Worm (Caenorhabditis elegans) whole organism, mixed stage, embryonic: ENCODE measurements around the gene C02G6.2.

Source experiments
- blmp-1 ChIP-seq: fragments of 150-350 bp; optimal IDR thresholded peaks from 2 replicates; lab custom pipeline; 2014; ENCODE audit warnings: missing biosample characterization, missing genetic modification characterization
- ceh-43 ChIP-seq: fragments of 200-800 bp; sonication (Bioruptor generic); optimal IDR thresholded peaks from 2 replicates; lab custom pipeline; 2018; ENCODE audit warnings: mild to moderate bottlenecking, missing genetic modification characterization, moderate library complexity, missing compliant biosample characterization
- ceh-83 ChIP-seq: fragments of 200-800 bp; sonication (Bioruptor generic); optimal IDR thresholded peaks from 2 replicates; lab custom pipeline; 2018; ENCODE audit warnings: mild to moderate bottlenecking, missing genetic modification characterization, missing compliant biosample characterization
- ces-1 ChIP-seq: fragments of 150-350 bp; optimal IDR thresholded peaks from 2 replicates; lab custom pipeline; 2014; ENCODE audit warnings: missing biosample characterization, missing genetic modification reagents, missing genetic modification characterization
- cnd-1 ChIP-seq: fragments of 200-800 bp; sonication (Bioruptor generic); optimal IDR thresholded peaks from 2 replicates; lab custom pipeline; 2018; ENCODE audit warnings: mild to moderate bottlenecking, missing genetic modification characterization, missing compliant biosample characterization
- elt-1 ChIP-seq: sonication (generic microtip); optimal IDR thresholded peaks from 2 replicates; lab custom pipeline; 2017; ENCODE audit warnings: missing genetic modification characterization, mild to moderate bottlenecking, missing compliant biosample characterization, antibody characterized with exemption, moderate library complexity, borderline replicate concordance; ENCODE audit not compliant: insufficient read depth
- elt-3 ChIP-seq: fragments of 150-350 bp; optimal IDR thresholded peaks from 2 replicates; lab custom pipeline; 2014; ENCODE audit warnings: missing biosample characterization, missing genetic modification characterization
- flh-1 ChIP-seq: fragments of 200-800 bp; sonication (Bioruptor generic); optimal IDR thresholded peaks from 2 replicates; lab custom pipeline; 2018; ENCODE audit warnings: mild to moderate bottlenecking, missing genetic modification characterization, moderate library complexity, missing compliant biosample characterization
- ham-2 ChIP-seq: fragments of 200-800 bp; sonication (Bioruptor generic); optimal IDR thresholded peaks from 2 replicates; lab custom pipeline; 2018; ENCODE audit warnings: mild to moderate bottlenecking, missing genetic modification characterization, missing compliant biosample characterization
- hlh-1 ChIP-seq: fragments of 150-350 bp; optimal IDR thresholded peaks from 2 replicates; lab custom pipeline; 2014; ENCODE audit warnings: missing biosample characterization, missing genetic modification reagents, missing genetic modification characterization
- lin-32 ChIP-seq: fragments of 200-800 bp; sonication (Bioruptor generic); optimal IDR thresholded peaks from 2 replicates; lab custom pipeline; 2018; ENCODE audit warnings: mild to moderate bottlenecking, missing genetic modification characterization, missing compliant biosample characterization
- lsy-2 ChIP-seq: fragments of 150-350 bp; optimal IDR thresholded peaks from 2 replicates; lab custom pipeline; 2014; ENCODE audit warnings: missing biosample characterization, missing genetic modification characterization
- mep-1 ChIP-seq: fragments of 150-350 bp; optimal IDR thresholded peaks from 2 replicates; lab custom pipeline; 2017; ENCODE audit warnings: missing biosample characterization, missing genetic modification reagents, missing genetic modification characterization, inconsistent platforms
- mls-2 ChIP-seq: sonication (generic microtip); optimal IDR thresholded peaks from 2 replicates; lab custom pipeline; 2016; ENCODE audit warnings: mild to moderate bottlenecking, missing genetic modification characterization, moderate library complexity, missing compliant biosample characterization
- nhr-12 ChIP-seq: fragments of 150-350 bp; optimal IDR thresholded peaks from 2 replicates; lab custom pipeline; 2014; ENCODE audit warnings: missing biosample characterization, missing genetic modification characterization
- nhr-2 ChIP-seq: fragments of 150-350 bp; optimal IDR thresholded peaks from 2 replicates; lab custom pipeline; 2014; ENCODE audit warnings: missing biosample characterization, missing genetic modification characterization
- nhr-237 ChIP-seq: fragments of 150-350 bp; optimal IDR thresholded peaks from 2 replicates; lab custom pipeline; 2014; ENCODE audit warnings: missing biosample characterization, missing genetic modification characterization
- nhr-28 ChIP-seq: fragments of 150-350 bp; optimal IDR thresholded peaks from 2 replicates; lab custom pipeline; 2014; ENCODE audit warnings: missing biosample characterization, missing genetic modification characterization
- nhr-76 ChIP-seq: sonication (generic microtip); optimal IDR thresholded peaks from 2 replicates; lab custom pipeline; 2017; ENCODE audit warnings: missing biosample characterization, missing genetic modification characterization
- pha-4 ChIP-seq: fragments of 150-350 bp; optimal IDR thresholded peaks from 2 replicates; lab custom pipeline; 2018; ENCODE audit warnings: missing biosample characterization, missing genetic modification reagents, missing genetic modification characterization
- sem-2 ChIP-seq: fragments of 200-800 bp; sonication (Bioruptor generic); optimal IDR thresholded peaks from 2 replicates; lab custom pipeline; 2018; ENCODE audit warnings: mild to moderate bottlenecking, missing genetic modification characterization, missing compliant biosample characterization
- snpc-4 ChIP-seq: fragments of 150-350 bp; optimal IDR thresholded peaks from 2 replicates; lab custom pipeline; 2014; ENCODE audit warnings: missing biosample characterization, missing genetic modification characterization
- sptf-1 ChIP-seq: sonication (generic microtip); optimal IDR thresholded peaks from 2 replicates; lab custom pipeline; 2017; ENCODE audit warnings: mild to moderate bottlenecking, missing genetic modification characterization, moderate library complexity, missing compliant biosample characterization
- tbx-8 ChIP-seq: fragments of 200-800 bp; sonication (Bioruptor generic); optimal IDR thresholded peaks from 2 replicates; lab custom pipeline; 2018; ENCODE audit warnings: mild to moderate bottlenecking, missing genetic modification characterization, moderate library complexity, missing compliant biosample characterization
- unc-120 ChIP-seq: sonication (generic microtip); optimal IDR thresholded peaks from 2 replicates; lab custom pipeline; 2017; ENCODE audit warnings: missing genetic modification characterization, missing compliant biosample characterization; ENCODE audit not compliant: poor library complexity, severe bottlenecking
- unc-62 ChIP-seq: fragments of 150-350 bp; optimal IDR thresholded peaks from 2 replicates; lab custom pipeline; 2014; ENCODE audit warnings: missing biosample characterization, missing genetic modification reagents, missing genetic modification characterization
- zip-8 ChIP-seq: fragments of 150-350 bp; optimal IDR thresholded peaks from 2 replicates; lab custom pipeline; 2014; ENCODE audit warnings: missing biosample characterization, missing genetic modification characterization
- ztf-11 ChIP-seq: fragments of 150-350 bp; optimal IDR thresholded peaks from 2 replicates; lab custom pipeline; 2014; ENCODE audit warnings: missing biosample characterization, missing genetic modification characterization

Gene C02G6.2

ce11 chrV:5845669-5846189 is 26.1 kb upstream of the C02G6.2 start, which contains the start of gene F26F12.3:
F26F12.3 (minus strand) TSS chrV:5845719.
- no peak for TF ChIP-seq hlh-1 (tag; lab: Kevin White, UChicago)
- TF ChIP-seq snpc-4 = no peak
- TF ChIP-seq lin-32 (GFP tag; lab: Kevin White, UChicago) = no peak
- peak; percentile 15 for TF ChIP-seq unc-120 (tag; lab: Kevin White, UChicago)
- TF ChIP-seq mep-1 (tag; lab: Kevin White, UChicago) = no peak
- TF ChIP-seq elt-3 (tag; lab: Kevin White, UChicago) = no peak
- no peak for TF ChIP-seq elt-1

- TF ChIP-seq nhr-2 (tag; lab: Kevin White, UChicago) (peak; percentile 21), cnd-1 (peak; percentile 67), elt-1 (no peak), ces-1 (peak; percentile 42), mep-1 (tag; lab: Kevin White, UChicago) (peak; percentile 7), mls-2 (tag; lab: Kevin White, UChicago) (peak; percentile 61)
Measured at ce11 chrV:5846729-5847128, 25.1 kb upstream of the C02G6.2 start.

- TF ChIP-seq ces-1 = no peak
- no peak for TF ChIP-seq elt-3 (tag; lab: Kevin White, UChicago)
Measured at ce11 chrV:5848015-5848609, 23.7 kb upstream of the C02G6.2 start.

ce11 chrV:5850671-5851070 is 21.2 kb upstream of the C02G6.2 start:
- TF ChIP-seq mls-2 (tag; lab: Kevin White, UChicago) (peak; percentile 42), ces-1 (peak; percentile 68), lin-32 (GFP tag; lab: Kevin White, UChicago) (peak; percentile 19), unc-62 (no peak)
- TF ChIP-seq, all 35 proteins: peak for 3

- TF ChIP-seq zip-8 (tag; lab: Kevin White, UChicago) (peak; percentile 40), hlh-1 (tag; lab: Kevin White, UChicago) (no peak), ceh-83 (GFP tag; lab: Kevin White, UChicago) (no peak), nhr-2 (tag; lab: Kevin White, UChicago) (peak; percentile 84), flh-1 (no peak)
Measured at ce11 chrV:5851631-5852030, 20.2 kb upstream of the C02G6.2 start.

- TF ChIP-seq mep-1 (tag; lab: Kevin White, UChicago) (no peak), ces-1 (peak; percentile 87)
Measured at ce11 chrV:5852084-5852483, 19.8 kb upstream of the C02G6.2 start.

ce11 chrV:5862479-5863188 is 9.2 kb upstream of the C02G6.2 start, which contains the start of gene F26F12.8:
F26F12.8 (minus strand) TSS chrV:5862529.
- no peak for TF ChIP-seq zip-8 (tag; lab: Kevin White, UChicago)
- TF ChIP-seq sptf-1 (tag; lab: Kevin White, UChicago) = no peak
- TF ChIP-seq blmp-1 = no peak
- no peak for TF ChIP-seq tbx-8 (GFP tag; lab: Kevin White, UChicago)
- TF ChIP-seq lsy-2 (tag; lab: Kevin White, UChicago) = no peak
- TF ChIP-seq mep-1 (tag; lab: Kevin White, UChicago) = no peak
- no peak for TF ChIP-seq nhr-12 (tag; lab: Kevin White, UChicago)
- TF ChIP-seq pha-4 = no peak
- TF ChIP-seq ceh-43 = no peak
- TF ChIP-seq nhr-76 = no peak
- TF ChIP-seq lin-32 (GFP tag; lab: Kevin White, UChicago) = no peak
- TF ChIP-seq sem-2 (GFP tag; lab: Kevin White, UChicago) = no peak
- TF ChIP-seq nhr-28 = no peak
- TF ChIP-seq ztf-11 (tag; lab: Kevin White, UChicago) = no peak
- no peak for TF ChIP-seq ham-2 (GFP tag; lab: Kevin White, UChicago)
- no peak for TF ChIP-seq nhr-237 (tag; lab: Kevin White, UChicago)
- no peak for TF ChIP-seq elt-1
- no peak for TF ChIP-seq elt-3 (tag; lab: Kevin White, UChicago)
- no peak for TF ChIP-seq ces-1
- TF ChIP-seq, all 35 proteins: peak for 0
